Worm (Caenorhabditis elegans) whole organism, mixed stage, embryonic: ENCODE data around the gene C24H11.1.

ENCODE experiments used
- M03D4.4 ChIP-seq: sonication (generic microtip); optimal IDR thresholded peaks from 2 replicates; lab custom pipeline; 2017; ENCODE audit warnings: mild to moderate bottlenecking, missing genetic modification characterization, missing compliant biosample characterization
- bed-3 ChIP-seq: fragments of 200-800 bp; sonication (Bioruptor generic); optimal IDR thresholded peaks from 3 replicates; lab custom pipeline; 2018; ENCODE audit warnings: mild to moderate bottlenecking, missing genetic modification characterization, moderate library complexity, missing compliant biosample characterization
- blmp-1 ChIP-seq: fragments of 150-350 bp; optimal IDR thresholded peaks from 2 replicates; lab custom pipeline; 2014; ENCODE audit warnings: missing biosample characterization, missing genetic modification characterization
- ceh-39 ChIP-seq: fragments of 150-350 bp; optimal IDR thresholded peaks from 2 replicates; lab custom pipeline; 2014; ENCODE audit warnings: missing biosample characterization, missing genetic modification characterization
- ceh-43 ChIP-seq: fragments of 200-800 bp; sonication (Bioruptor generic); optimal IDR thresholded peaks from 2 replicates; lab custom pipeline; 2018; ENCODE audit warnings: mild to moderate bottlenecking, missing genetic modification characterization, moderate library complexity, missing compliant biosample characterization
- ceh-83 ChIP-seq: fragments of 200-800 bp; sonication (Bioruptor generic); optimal IDR thresholded peaks from 2 replicates; lab custom pipeline; 2018; ENCODE audit warnings: mild to moderate bottlenecking, missing genetic modification characterization, missing compliant biosample characterization
- cnd-1 ChIP-seq: fragments of 200-800 bp; sonication (Bioruptor generic); optimal IDR thresholded peaks from 2 replicates; lab custom pipeline; 2018; ENCODE audit warnings: mild to moderate bottlenecking, missing genetic modification characterization, missing compliant biosample characterization
- drap-1 ChIP-seq: fragments of 200-800 bp; sonication (Bioruptor generic); optimal IDR thresholded peaks from 3 replicates; lab custom pipeline; 2018; ENCODE audit warnings: mild to moderate bottlenecking, missing genetic modification characterization, missing compliant biosample characterization
- elt-3 ChIP-seq: fragments of 150-350 bp; optimal IDR thresholded peaks from 2 replicates; lab custom pipeline; 2014; ENCODE audit warnings: missing biosample characterization, missing genetic modification characterization
- flh-1 ChIP-seq: fragments of 200-800 bp; sonication (Bioruptor generic); optimal IDR thresholded peaks from 2 replicates; lab custom pipeline; 2018; ENCODE audit warnings: mild to moderate bottlenecking, missing genetic modification characterization, moderate library complexity, missing compliant biosample characterization
- ham-2 ChIP-seq: fragments of 200-800 bp; sonication (Bioruptor generic); optimal IDR thresholded peaks from 2 replicates; lab custom pipeline; 2018; ENCODE audit warnings: mild to moderate bottlenecking, missing genetic modification characterization, missing compliant biosample characterization
- hlh-1 ChIP-seq: fragments of 150-350 bp; optimal IDR thresholded peaks from 2 replicates; lab custom pipeline; 2014; ENCODE audit warnings: missing biosample characterization, missing genetic modification reagents, missing genetic modification characterization
- lin-13 ChIP-seq: fragments of 150-350 bp; optimal IDR thresholded peaks from 2 replicates; lab custom pipeline; 2014; ENCODE audit warnings: missing biosample characterization, missing genetic modification characterization
- lin-32 ChIP-seq: fragments of 200-800 bp; sonication (Bioruptor generic); optimal IDR thresholded peaks from 2 replicates; lab custom pipeline; 2018; ENCODE audit warnings: mild to moderate bottlenecking, missing genetic modification characterization, missing compliant biosample characterization
- lsy-2 ChIP-seq: fragments of 150-350 bp; optimal IDR thresholded peaks from 2 replicates; lab custom pipeline; 2014; ENCODE audit warnings: missing biosample characterization, missing genetic modification characterization
- mab-5 ChIP-seq: fragments of 150-350 bp; optimal IDR thresholded peaks from 2 replicates; lab custom pipeline; 2014; ENCODE audit warnings: missing biosample characterization, missing genetic modification characterization
- mep-1 ChIP-seq: fragments of 150-350 bp; optimal IDR thresholded peaks from 2 replicates; lab custom pipeline; 2017; ENCODE audit warnings: missing biosample characterization, missing genetic modification reagents, missing genetic modification characterization, inconsistent platforms
- nhr-12 ChIP-seq: fragments of 150-350 bp; optimal IDR thresholded peaks from 2 replicates; lab custom pipeline; 2014; ENCODE audit warnings: missing biosample characterization, missing genetic modification characterization
- nhr-2 ChIP-seq: fragments of 150-350 bp; optimal IDR thresholded peaks from 2 replicates; lab custom pipeline; 2014; ENCODE audit warnings: missing biosample characterization, missing genetic modification characterization
- nhr-28 ChIP-seq: fragments of 150-350 bp; optimal IDR thresholded peaks from 2 replicates; lab custom pipeline; 2014; ENCODE audit warnings: missing biosample characterization, missing genetic modification characterization
- nhr-76 ChIP-seq: sonication (generic microtip); optimal IDR thresholded peaks from 2 replicates; lab custom pipeline; 2017; ENCODE audit warnings: missing biosample characterization, missing genetic modification characterization
- pha-4 ChIP-seq: fragments of 150-350 bp; optimal IDR thresholded peaks from 2 replicates; lab custom pipeline; 2018; ENCODE audit warnings: missing biosample characterization, missing genetic modification reagents, missing genetic modification characterization
- sem-2 ChIP-seq: fragments of 200-800 bp; sonication (Bioruptor generic); optimal IDR thresholded peaks from 2 replicates; lab custom pipeline; 2018; ENCODE audit warnings: mild to moderate bottlenecking, missing genetic modification characterization, missing compliant biosample characterization
- snpc-4 ChIP-seq: fragments of 150-350 bp; optimal IDR thresholded peaks from 2 replicates; lab custom pipeline; 2014; ENCODE audit warnings: missing biosample characterization, missing genetic modification characterization
- sptf-1 ChIP-seq: sonication (generic microtip); optimal IDR thresholded peaks from 2 replicates; lab custom pipeline; 2017; ENCODE audit warnings: mild to moderate bottlenecking, missing genetic modification characterization, moderate library complexity, missing compliant biosample characterization
- tbx-8 ChIP-seq: fragments of 200-800 bp; sonication (Bioruptor generic); optimal IDR thresholded peaks from 2 replicates; lab custom pipeline; 2018; ENCODE audit warnings: mild to moderate bottlenecking, missing genetic modification characterization, moderate library complexity, missing compliant biosample characterization
- unc-39 ChIP-seq: fragments of 150-350 bp; optimal IDR thresholded peaks from 2 replicates; lab custom pipeline; 2014; ENCODE audit warnings: missing biosample characterization, missing genetic modification characterization
- unc-62 ChIP-seq: fragments of 150-350 bp; optimal IDR thresholded peaks from 2 replicates; lab custom pipeline; 2014; ENCODE audit warnings: missing biosample characterization, missing genetic modification reagents, missing genetic modification characterization
- zip-8 ChIP-seq: fragments of 150-350 bp; optimal IDR thresholded peaks from 2 replicates; lab custom pipeline; 2014; ENCODE audit warnings: missing biosample characterization, missing genetic modification characterization
- ztf-11 ChIP-seq: fragments of 150-350 bp; optimal IDR thresholded peaks from 2 replicates; lab custom pipeline; 2014; ENCODE audit warnings: missing biosample characterization, missing genetic modification characterization

C24H11.1 gene

DNA sequence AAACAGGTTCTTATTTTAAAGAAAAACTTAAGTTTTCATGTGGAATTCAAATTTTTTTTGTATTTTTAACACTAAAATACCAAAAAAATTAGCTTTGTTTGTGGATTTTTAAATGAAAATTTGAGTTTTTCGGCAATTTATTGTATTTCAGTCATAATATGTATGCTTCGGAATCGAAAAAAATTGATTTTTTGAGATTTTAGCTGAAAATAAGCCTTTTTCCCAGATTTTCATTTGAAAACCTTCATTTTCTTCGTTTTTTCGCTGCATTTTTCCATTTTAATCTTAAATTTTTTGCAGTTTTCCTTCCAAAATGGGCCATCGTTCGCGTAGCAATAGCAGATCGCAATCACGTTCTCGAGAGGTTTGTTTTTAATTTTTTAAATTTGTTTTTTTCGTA, 38.6 kb downstream of the C24H11.1 start, which contains the start of gene rsp-8:
rsp-8 (plus strand) TSS at position 301 of the 400 bp plus-strand sequence.
- TF ChIP-seq lin-32 (GFP tag; lab: Kevin White, UChicago) (no peak), unc-62 (GFP tag; lab: Kevin White, UChicago) (no peak), ceh-43 (GFP tag; lab: Kevin White, UChicago) (no peak), lsy-2 (no peak), tbx-8 (GFP tag; lab: Kevin White, UChicago) (no peak), sem-2 (GFP tag; lab: Kevin White, UChicago) (no peak), nhr-12 (tag; lab: Kevin White, UChicago) (no peak)

DNA sequence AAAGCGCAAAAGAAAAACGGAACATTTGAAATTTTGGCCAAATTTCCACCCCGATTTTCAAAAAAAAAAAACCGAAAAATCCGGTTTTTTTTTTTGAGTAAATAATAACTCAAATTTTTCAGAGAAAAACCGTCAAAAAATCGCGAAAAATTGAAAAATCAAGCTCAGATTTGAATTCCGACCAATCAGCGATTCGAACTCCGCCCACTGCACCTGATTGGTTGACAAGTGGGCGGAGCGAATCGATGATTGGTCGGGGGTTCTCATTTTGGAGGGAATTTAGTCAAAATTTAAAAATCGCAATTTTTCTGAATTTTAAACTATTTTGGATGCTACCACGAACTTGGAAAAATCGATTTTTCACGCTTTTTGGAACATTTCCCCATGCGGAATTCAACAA, 41.6 kb downstream of the C24H11.1 start:
- no peak for TF ChIP-seq pha-4 (tag; lab: Kevin White, UChicago)
- no peak for TF ChIP-seq ceh-83 (GFP tag; lab: Kevin White, UChicago)
- TF ChIP-seq hlh-1 (tag; lab: Kevin White, UChicago) = no peak
- TF ChIP-seq bed-3 (GFP tag; lab: Kevin White, UChicago) = no peak
- no peak for TF ChIP-seq drap-1 (GFP tag; lab: Kevin White, UChicago)
- no peak for TF ChIP-seq nhr-2 (tag; lab: Kevin White, UChicago)
- TF ChIP-seq snpc-4 = no peak
- TF ChIP-seq cnd-1 (tag; lab: Kevin White, UChicago) = no peak
- no peak for TF ChIP-seq M03D4.4
- no peak for TF ChIP-seq mab-5 (tag; lab: Kevin White, UChicago)
- no peak for TF ChIP-seq ztf-11

DNA sequence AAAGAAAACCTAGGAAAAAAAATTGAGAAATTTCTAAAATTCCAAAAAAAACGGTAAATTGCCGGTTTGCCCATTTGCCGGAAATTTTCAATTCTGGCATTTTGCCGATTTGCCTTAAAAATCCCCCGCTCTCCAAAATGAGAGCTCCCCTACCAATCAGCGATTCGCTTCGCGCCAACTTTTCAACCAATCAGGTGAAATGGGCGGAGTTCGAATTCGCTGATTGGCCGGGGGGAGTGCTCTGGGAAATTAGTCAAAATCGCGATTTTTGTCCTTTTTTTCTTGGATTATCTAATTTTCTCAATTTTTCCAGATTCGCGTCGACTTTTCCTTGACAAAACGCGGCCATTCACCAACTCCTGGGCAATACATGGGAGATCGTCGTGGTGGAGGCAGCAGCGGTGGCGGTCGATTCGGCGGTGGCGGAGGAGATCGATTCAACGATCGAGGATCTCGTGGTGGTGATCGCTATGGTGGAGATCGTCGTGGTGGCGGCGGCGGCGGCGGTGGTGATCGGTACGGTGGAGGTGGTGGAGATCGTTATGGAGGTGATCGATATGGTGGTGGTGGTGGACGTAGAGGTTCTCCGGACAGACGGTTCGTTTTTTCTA, 42.2 kb downstream of the C24H11.1 start:
- TF ChIP-seq nhr-28 (tag; lab: Kevin White, UChicago) = no peak
- no peak for TF ChIP-seq unc-39 (tag; lab: Kevin White, UChicago)
- TF ChIP-seq mep-1 (tag; lab: Kevin White, UChicago) = no peak
- TF ChIP-seq nhr-76 = no peak
- no peak for TF ChIP-seq elt-3 (tag; lab: Kevin White, UChicago)
- TF ChIP-seq sptf-1 (tag; lab: Kevin White, UChicago) = no peak
- TF ChIP-seq cnd-1 (tag; lab: Kevin White, UChicago) = no peak
- no peak for TF ChIP-seq mab-5 (tag; lab: Kevin White, UChicago)
- no peak for TF ChIP-seq sem-2 (GFP tag; lab: Kevin White, UChicago)
- no peak for TF ChIP-seq blmp-1 (tag; lab: Kevin White, UChicago)
- no peak for TF ChIP-seq ham-2 (GFP tag; lab: Kevin White, UChicago)
- TF ChIP-seq zip-8 = no peak
- no peak for TF ChIP-seq tbx-8 (GFP tag; lab: Kevin White, UChicago)
- no peak for TF ChIP-seq hlh-1 (tag; lab: Kevin White, UChicago)

ce11 chrIII:11830522-11831489, 43.3 kb downstream of the C24H11.1 start:
- TF ChIP-seq flh-1 (GFP tag; lab: Kevin White, UChicago) (no peak), sptf-1 (tag; lab: Kevin White, UChicago) (peak; percentile 52)

DNA sequence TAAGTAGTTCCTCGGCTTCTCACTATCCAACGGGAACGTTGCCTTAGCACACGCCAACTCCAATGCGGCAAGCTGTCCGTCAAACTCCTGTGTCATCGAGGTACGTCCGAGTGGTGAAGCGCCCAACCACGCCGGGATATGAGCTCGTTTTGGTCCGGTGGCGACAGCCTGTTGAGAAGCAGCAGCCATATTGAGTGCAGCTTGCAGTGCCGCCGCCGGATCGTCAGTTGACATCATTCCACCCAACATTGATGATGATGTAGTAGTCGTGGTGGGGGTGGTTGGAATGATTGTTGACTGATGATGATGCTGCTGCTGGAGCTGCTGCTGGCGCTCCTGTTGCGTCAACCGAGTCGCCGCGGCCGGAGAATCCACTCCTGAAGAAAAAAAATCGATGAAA, 46.0 kb downstream of the C24H11.1 start:
- TF ChIP-seq lin-13 (tag; lab: Kevin White, UChicago) (no peak), hlh-1 (tag; lab: Kevin White, UChicago) (no peak), lin-32 (GFP tag; lab: Kevin White, UChicago) (no peak), ceh-39 (no peak), nhr-2 (tag; lab: Kevin White, UChicago) (no peak)
